Fruit fly (Drosophila melanogaster): ENCODE results near the gene Ugt305A1.

Ugt305A1 gene

DNA sequence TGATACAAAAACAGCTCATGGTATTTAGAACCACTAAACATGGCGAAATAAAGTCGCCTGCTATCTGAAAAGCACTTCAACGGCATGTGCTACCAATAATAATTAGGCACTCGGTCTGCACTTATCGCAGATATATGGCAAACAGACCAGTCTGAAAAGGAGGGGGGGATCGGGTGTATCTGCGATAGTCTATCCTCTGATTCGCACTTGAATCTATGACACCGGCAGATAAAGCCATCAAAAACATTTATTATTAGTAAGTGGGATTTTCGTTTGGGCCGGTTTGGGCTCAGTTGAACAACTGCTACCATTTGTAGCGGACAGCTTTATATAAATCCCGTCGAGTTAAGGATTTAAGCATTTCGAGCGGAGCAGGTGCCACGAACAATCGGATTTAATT is 27.7 kb downstream of the Ugt305A1 start, which contains the start of gene CG14989:
Gene CG14989 (plus strand): TSS at position 301 of the 400 bp plus-strand sequence.
- TF ChIP-seq Hr78 (GFP tag; optimal IDR thresholded peaks at IDR 0.05) (no peak), foxo (GFP tag; optimal IDR thresholded peaks at IDR 0.05) (no peak), woc (GFP tag; optimal IDR thresholded peaks at IDR 0.05) (no peak), tai (GFP tag; optimal IDR thresholded peaks at IDR 0.05) (no peak), Mio (GFP tag; optimal IDR thresholded peaks at IDR 0.05) (no peak), CG32264 (GFP tag; optimal IDR thresholded peaks at IDR 0.05) (no peak), Myc (optimal IDR thresholded peaks at IDR 0.05) (no peak), Dif (GFP tag; optimal IDR thresholded peaks at IDR 0.05; ENCODE audit: partially characterized antibody) (no peak), fru (GFP tag; optimal IDR thresholded peaks at IDR 0.05) (no peak), sage (GFP tag; optimal IDR thresholded peaks at IDR 0.05) (no peak), Vsx2 (GFP tag; optimal IDR thresholded peaks at IDR 0.05; ENCODE audit: partially characterized antibody) (no peak), GATAd (GFP tag; optimal IDR thresholded peaks at IDR 0.05) (no peak), Rel (GFP tag; optimal IDR thresholded peaks at IDR 0.05) (no peak), Rel (tag; optimal IDR thresholded peaks at IDR 0.05) (no peak)

dm6 chr3L:4088694-4089190 is 29.2 kb downstream of the Ugt305A1 start, which contains the start of gene Gad1:
Gad1 (minus strand) TSS chr3L:4088744.
- TF ChIP-seq Vsx2 (GFP tag; optimal IDR thresholded peaks at IDR 0.05; ENCODE audit: partially characterized antibody) (peak; percentile 35), br (GFP tag; optimal IDR thresholded peaks at IDR 0.05) (no peak)

dm6 chr3L:4092705-4093257 is 33.2 kb downstream of the Ugt305A1 start, which contains the start of gene CG14990:
CG14990 (plus strand) TSS chr3L:4093207.
- TF ChIP-seq jim (GFP tag; optimal IDR thresholded peaks at IDR 0.05), result no peak
- TF ChIP-seq Myc (optimal IDR thresholded peaks at IDR 0.05), result peak; percentile 95
- TF ChIP-seq N (GFP tag; optimal IDR thresholded peaks at IDR 0.05), result peak; percentile 87

dm6 chr3L:4096546-4096945 is 37.0 kb downstream of the Ugt305A1 start:
- TF ChIP-seq Sp1 (GFP tag; optimal IDR thresholded peaks at IDR 0.05) (no peak), sage (GFP tag; optimal IDR thresholded peaks at IDR 0.05) (no peak), tai (GFP tag; optimal IDR thresholded peaks at IDR 0.05) (no peak), sv (GFP tag; optimal IDR thresholded peaks at IDR 0.05) (no peak), dmrt93B (GFP tag; optimal IDR thresholded peaks at IDR 0.05) (no peak), ey (GFP tag; optimal IDR thresholded peaks at IDR 0.05) (no peak), Hnf4 (GFP tag; optimal IDR thresholded peaks at IDR 0.05) (no peak), h (GFP tag; optimal IDR thresholded peaks at IDR 0.05) (no peak), dsf (GFP tag; optimal IDR thresholded peaks at IDR 0.05; ENCODE audit: borderline replicate concordance) (no peak), N (GFP tag; optimal IDR thresholded peaks at IDR 0.05) (no peak), woc (GFP tag; optimal IDR thresholded peaks at IDR 0.05) (no peak), CG9705 (GFP tag; optimal IDR thresholded peaks at IDR 0.05) (no peak), CrebA (GFP tag; optimal IDR thresholded peaks at IDR 0.05; ENCODE audit: borderline replicate concordance) (no peak), Hr78 (GFP tag; optimal IDR thresholded peaks at IDR 0.05) (no peak), Dif (GFP tag; optimal IDR thresholded peaks at IDR 0.05; ENCODE audit: partially characterized antibody) (no peak), brk (GFP tag; optimal IDR thresholded peaks at IDR 0.05) (no peak)

dm6 chr3L:4099194-4099593 is 39.6 kb downstream of the Ugt305A1 start:
- TF ChIP-seq brk (GFP tag; optimal IDR thresholded peaks at IDR 0.05) (no peak), woc (GFP tag; optimal IDR thresholded peaks at IDR 0.05) (no peak), Dif (GFP tag; optimal IDR thresholded peaks at IDR 0.05; ENCODE audit: partially characterized antibody) (no peak), h (GFP tag; optimal IDR thresholded peaks at IDR 0.05) (no peak), dsf (GFP tag; optimal IDR thresholded peaks at IDR 0.05; ENCODE audit: borderline replicate concordance) (no peak), sv (GFP tag; optimal IDR thresholded peaks at IDR 0.05) (no peak), ey (GFP tag; optimal IDR thresholded peaks at IDR 0.05) (no peak), Hr78 (GFP tag; optimal IDR thresholded peaks at IDR 0.05) (no peak), sage (GFP tag; optimal IDR thresholded peaks at IDR 0.05) (no peak), Hnf4 (GFP tag; optimal IDR thresholded peaks at IDR 0.05) (no peak), rgr (GFP tag; optimal IDR thresholded peaks at IDR 0.05) (no peak), CG9705 (GFP tag; optimal IDR thresholded peaks at IDR 0.05) (no peak), dl (GFP tag; optimal IDR thresholded peaks at IDR 0.05; ENCODE audit: insufficient read depth in 1 of 2, partially characterized antibody in 2 of 2) (no peak), HLH106 (tag; optimal IDR thresholded peaks at IDR 0.05) (no peak), GATAd (GFP tag; optimal IDR thresholded peaks at IDR 0.05) (no peak)

All from whole organism, wandering third instar larva.